Fruit fly (Drosophila melanogaster) whole organism, embryonic: ENCODE measurements around the gene udt.

Experiments used
- CG10321 ChIP-seq: fragments of 200-800 bp; sonication (Bioruptor generic); IDR thresholded peaks from 2 replicates; pipeline ENCODE4 v1.3.6; 2022; ENCODE audit warnings: missing biosample characterization, missing genetic modification characterization
- CG12942 ChIP-seq: fragments of 200-800 bp; sonication (Bioruptor generic); optimal IDR thresholded peaks from 3 replicates; lab custom pipeline; 2016; ENCODE audit warnings: missing biosample characterization, missing genetic modification characterization
- CG14014 ChIP-seq: fragments of 200-800 bp; sonication (Bioruptor generic); IDR thresholded peaks from 2 replicates; pipeline ENCODE4 v1.3.6; 2022; ENCODE audit warnings: missing biosample characterization, missing genetic modification characterization
- CG15011 ChIP-seq: fragments of 200-800 bp; sonication (Bioruptor generic); optimal IDR thresholded peaks from 3 replicates; lab custom pipeline; 2018; ENCODE audit warnings: missing biosample characterization, mild to moderate bottlenecking, missing genetic modification characterization
- CG2129 ChIP-seq: fragments of 200-800 bp; sonication (Bioruptor generic); IDR thresholded peaks from 2 replicates; pipeline ENCODE4 v1.3.6; 2022; ENCODE audit warnings: missing biosample characterization, missing genetic modification characterization; ENCODE audit not compliant: partially characterized antibody
- CG2712 ChIP-seq: fragments of 200-800 bp; optimal IDR thresholded peaks from 3 replicates; lab custom pipeline; 2019; ENCODE audit warnings: missing biosample characterization, mild to moderate bottlenecking, missing genetic modification characterization, moderate library complexity
- CG30403 ChIP-seq: fragments of 200-800 bp; sonication (Bioruptor generic); optimal IDR thresholded peaks from 3 replicates; lab custom pipeline; 2016; ENCODE audit warnings: missing biosample characterization, missing genetic modification characterization
- CG31224 ChIP-seq: fragments of 200-800 bp; sonication (Bioruptor generic); IDR thresholded peaks from 2 replicates; pipeline ENCODE4 v1.3.6; 2022; ENCODE audit warnings: missing biosample characterization, missing genetic modification characterization
- CG3407 ChIP-seq: fragments of 200-800 bp; sonication (Bioruptor generic); optimal IDR thresholded peaks from 2 replicates; lab custom pipeline; 2018; ENCODE audit warnings: missing biosample characterization, mild to moderate bottlenecking, missing genetic modification characterization
- CG34224 ChIP-seq: fragments of 200-800 bp; sonication (Bioruptor generic); IDR thresholded peaks from 3 replicates; pipeline ENCODE4 v1.3.6; 2022; ENCODE audit warnings: missing biosample characterization, missing genetic modification characterization; ENCODE audit not compliant: partially characterized antibody
- CG3847 ChIP-seq: fragments of 200-800 bp; sonication (Bioruptor generic); IDR thresholded peaks from 2 replicates; pipeline ENCODE4 v1.3.6; 2022; ENCODE audit warnings: missing biosample characterization, missing genetic modification characterization
- CG6791 ChIP-seq: fragments of 200-800 bp; sonication (Bioruptor generic); IDR thresholded peaks from 3 replicates; pipeline ENCODE4 v1.3.6; 2022; ENCODE audit warnings: missing biosample characterization, missing genetic modification characterization; ENCODE audit not compliant: partially characterized antibody
- CG7357 ChIP-seq: fragments of 200-800 bp; sonication (Bioruptor generic); IDR thresholded peaks from 3 replicates; pipeline ENCODE4 v1.3.6; 2022; ENCODE audit warnings: missing biosample characterization, missing genetic modification characterization
- CG7745 ChIP-seq: fragments of 200-800 bp; sonication (Bioruptor generic); optimal IDR thresholded peaks from 2 replicates; lab custom pipeline; 2018; ENCODE audit warnings: missing biosample characterization, mild to moderate bottlenecking, missing genetic modification characterization, moderate library complexity
- CG7786 ChIP-seq: fragments of 200-800 bp; sonication (Bioruptor generic); optimal IDR thresholded peaks from 2 replicates; lab custom pipeline; 2016; ENCODE audit warnings: missing biosample characterization, missing genetic modification characterization
- Chrac-16 ChIP-seq: fragments of 200-800 bp; sonication (Bioruptor generic); optimal IDR thresholded peaks from 3 replicates; lab custom pipeline; 2016; ENCODE audit warnings: missing biosample characterization, missing genetic modification characterization
- D ChIP-seq, 2 experiments: fragments of 200-800 bp in 1 of 2; fragments of >200 bp in 1 of 2; sonication (Bioruptor generic) in 1 of 2; optimal IDR thresholded peaks; 2 replicates in 1 of 2; 3 replicates in 1 of 2; lab custom pipeline; 2017; ENCODE audit warnings: mild to moderate bottlenecking in 1 of 2, missing biosample characterization in 1 of 2, missing genetic modification characterization in 1 of 2, missing genetic modification reagents in 1 of 2
- Dek ChIP-seq: fragments of 200-800 bp; sonication (Bioruptor generic); optimal IDR thresholded peaks from 3 replicates; lab custom pipeline; 2019; ENCODE audit warnings: missing biosample characterization, mild to moderate bottlenecking, missing genetic modification characterization, moderate library complexity
- Dp ChIP-seq: fragments of 200-800 bp; sonication (Bioruptor generic); optimal IDR thresholded peaks from 2 replicates; lab custom pipeline; 2018; ENCODE audit warnings: missing biosample characterization, mild to moderate bottlenecking, missing genetic modification characterization, moderate library complexity
- Fer3 ChIP-seq: fragments of 200-800 bp; sonication (Bioruptor generic); optimal IDR thresholded peaks from 2 replicates; lab custom pipeline; 2018; ENCODE audit warnings: missing biosample characterization, mild to moderate bottlenecking, missing genetic modification characterization, moderate library complexity
- HLH3B ChIP-seq: fragments of 200-800 bp; sonication (Bioruptor generic); IDR thresholded peaks from 2 replicates; pipeline ENCODE4 v1.3.6; 2022; ENCODE audit warnings: missing biosample characterization, missing genetic modification characterization
- HLH4C ChIP-seq: fragments of 200-800 bp; sonication (Bioruptor generic); IDR thresholded peaks from 3 replicates; pipeline ENCODE4 v1.3.6; 2022; ENCODE audit warnings: missing biosample characterization, missing genetic modification characterization; ENCODE audit not compliant: partially characterized antibody
- MBD-R2 ChIP-seq: fragments of 200-800 bp; sonication (Bioruptor generic); IDR thresholded peaks from 2 replicates; pipeline ENCODE4 v1.3.6; 2022; ENCODE audit warnings: missing biosample characterization, missing genetic modification characterization
- NC2α ChIP-seq: fragments of 200-800 bp; sonication (Bioruptor generic); optimal IDR thresholded peaks from 2 replicates; lab custom pipeline; 2016; ENCODE audit warnings: missing biosample characterization, missing genetic modification characterization
- Oaz ChIP-seq: fragments of 200-800 bp; sonication (Bioruptor generic); IDR thresholded peaks from 2 replicates; pipeline ENCODE4 v1.3.6; 2022; ENCODE audit warnings: missing biosample characterization, missing genetic modification characterization
- Opbp ChIP-seq: fragments of 200-800 bp; sonication (Bioruptor generic); IDR thresholded peaks from 3 replicates; pipeline ENCODE4 v1.3.6; 2022; ENCODE audit warnings: missing biosample characterization, missing genetic modification characterization; ENCODE audit not compliant: partially characterized antibody
- Ravus ChIP-seq: fragments of 200-800 bp; sonication (Bioruptor generic); IDR thresholded peaks from 2 replicates; pipeline ENCODE4 v1.3.6; 2022; ENCODE audit warnings: missing biosample characterization, missing genetic modification characterization
- Taf1 ChIP-seq: fragments of 200-800 bp; sonication (Bioruptor generic); IDR thresholded peaks from 2 replicates; pipeline ENCODE4 v1.3.6; 2022; ENCODE audit warnings: missing biosample characterization, missing genetic modification characterization
- amos ChIP-seq: fragments of 200-800 bp; sonication (Bioruptor generic); IDR thresholded peaks from 2 replicates; pipeline ENCODE4 v1.3.6; 2022; ENCODE audit warnings: missing biosample characterization, missing genetic modification characterization; ENCODE audit not compliant: partially characterized antibody
- aop ChIP-seq: fragments of 200-800 bp; sonication (Bioruptor generic); IDR thresholded peaks from 2 replicates; pipeline ENCODE4 v1.3.6; 2022; ENCODE audit warnings: missing biosample characterization, missing genetic modification characterization
- ap ChIP-seq: fragments of 200-800 bp; sonication (Bioruptor generic); IDR thresholded peaks from 2 replicates; pipeline ENCODE4 v1.3.6; 2022; ENCODE audit warnings: missing biosample characterization, missing genetic modification characterization
- ase ChIP-seq: fragments of 200-800 bp; sonication (Bioruptor generic); IDR thresholded peaks from 3 replicates; pipeline ENCODE4 v1.3.6; 2022; ENCODE audit warnings: missing biosample characterization, missing genetic modification characterization
- fd3F ChIP-seq: fragments of 200-800 bp; sonication (Bioruptor generic); optimal IDR thresholded peaks from 2 replicates; lab custom pipeline; 2018; ENCODE audit warnings: missing biosample characterization, mild to moderate bottlenecking, missing genetic modification characterization, moderate library complexity
- gce ChIP-seq: fragments of 200-800 bp; sonication (Bioruptor generic); IDR thresholded peaks from 3 replicates; pipeline ENCODE4 v1.3.6; 2022; ENCODE audit warnings: missing biosample characterization, missing genetic modification characterization
- gro ChIP-seq: fragments of 200-800 bp; sonication (Bioruptor generic); optimal IDR thresholded peaks from 2 replicates; lab custom pipeline; 2016; ENCODE audit warnings: missing biosample characterization, missing genetic modification characterization
- gt ChIP-seq: fragments of 200-800 bp; sonication (Bioruptor generic); IDR thresholded peaks from 2 replicates; pipeline ENCODE4 v1.3.6; 2022; ENCODE audit warnings: missing biosample characterization, missing genetic modification characterization
- ind ChIP-seq: fragments of 200-800 bp; sonication (Bioruptor generic); optimal IDR thresholded peaks from 3 replicates; lab custom pipeline; 2016; ENCODE audit warnings: missing biosample characterization, missing genetic modification characterization
- klu ChIP-seq: fragments of 200-800 bp; sonication (Bioruptor generic); IDR thresholded peaks from 2 replicates; pipeline ENCODE4 v1.3.6; 2022; ENCODE audit warnings: missing biosample characterization, missing genetic modification characterization
- luna ChIP-seq: fragments of 200-800 bp; sonication (Bioruptor generic); optimal IDR thresholded peaks from 2 replicates; lab custom pipeline; 2016; ENCODE audit warnings: missing biosample characterization, missing genetic modification characterization
- nau ChIP-seq: fragments of 200-800 bp; sonication (Bioruptor generic); optimal IDR thresholded peaks from 3 replicates; lab custom pipeline; 2017; ENCODE audit warnings: missing biosample characterization, mild to moderate bottlenecking, missing genetic modification characterization, missing genetic modification reagents
- peb ChIP-seq: fragments of 200-800 bp; sonication (Bioruptor generic); IDR thresholded peaks from 2 replicates; pipeline ENCODE4 v1.3.6; 2022; ENCODE audit warnings: missing biosample characterization, missing genetic modification characterization
- psq ChIP-seq: fragments of 200-800 bp; sonication (Bioruptor generic); optimal IDR thresholded peaks from 2 replicates; lab custom pipeline; 2017; ENCODE audit warnings: missing biosample characterization, missing genetic modification characterization
- so ChIP-seq: fragments of 200-800 bp; sonication (Bioruptor generic); IDR thresholded peaks from 3 replicates; pipeline ENCODE4 v1.3.6; 2022; ENCODE audit warnings: missing biosample characterization, missing genetic modification characterization
- sr ChIP-seq: fragments of 200-800 bp; sonication (Bioruptor generic); IDR thresholded peaks from 3 replicates; pipeline ENCODE4 v1.3.6; 2022; ENCODE audit warnings: missing biosample characterization, missing genetic modification characterization
- sug ChIP-seq: fragments of 200-800 bp; optimal IDR thresholded peaks from 2 replicates; lab custom pipeline; 2019; ENCODE audit warnings: missing biosample characterization, mild to moderate bottlenecking, missing genetic modification characterization, moderate library complexity
- tap ChIP-seq: fragments of 200-800 bp; optimal IDR thresholded peaks from 3 replicates; lab custom pipeline; 2019; ENCODE audit warnings: missing biosample characterization, mild to moderate bottlenecking, missing genetic modification characterization, moderate library complexity
- toy ChIP-seq: fragments of 200-800 bp; sonication (Bioruptor generic); IDR thresholded peaks from 2 replicates; pipeline ENCODE4 v1.3.6; 2022; ENCODE audit warnings: missing biosample characterization, missing genetic modification characterization
- ttk ChIP-seq: fragments of 200-800 bp; sonication (Bioruptor generic); IDR thresholded peaks from 2 replicates; pipeline ENCODE4 v2.1.2; 2022; ENCODE audit warnings: missing biosample characterization, missing genetic modification characterization
- wek ChIP-seq: fragments of 200-800 bp; sonication (Bioruptor generic); optimal IDR thresholded peaks from 3 replicates; lab custom pipeline; 2018; ENCODE audit warnings: missing biosample characterization, mild to moderate bottlenecking, missing genetic modification characterization, moderate library complexity
- wor ChIP-seq: fragments of 200-800 bp; sonication (Bioruptor generic); IDR thresholded peaks from 2 replicates; pipeline ENCODE4 v1.3.6; 2022; ENCODE audit warnings: missing biosample characterization, missing genetic modification characterization

udt gene

DNA sequence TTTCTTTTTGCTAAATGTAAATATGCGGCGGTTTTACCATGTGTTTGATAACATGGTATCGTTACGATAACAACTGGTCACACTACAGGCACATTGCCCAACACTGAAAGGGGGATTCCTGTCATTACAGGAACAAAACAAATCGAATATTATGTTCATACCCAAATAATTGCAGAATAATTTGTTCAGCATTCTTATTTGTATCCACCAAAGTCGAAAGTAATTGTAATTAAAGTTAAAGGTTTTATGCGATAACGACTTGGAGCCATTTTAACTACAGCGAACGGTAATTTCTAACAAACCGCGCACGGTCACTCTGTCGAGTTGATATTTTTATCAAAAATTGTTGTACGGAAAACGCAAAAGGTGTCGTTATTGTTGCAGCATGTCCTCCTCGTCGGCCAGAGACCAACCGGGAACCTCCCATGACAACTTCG is 4.4 kb upstream of the udt start, which contains the start of the genes CG10214 and CG10375 (continued):
- TF ChIP-seq CG7786 (peak; percentile 81), Dp (GFP tag; lab: Kevin White, UChicago) (peak; percentile 49), Oaz (GFP tag; lab: Robert Waterston, UW) (no peak), CG3847 (GFP tag; lab: Robert Waterston, UW) (peak; percentile 82), gce (no peak; the same call in 2 of the 3 replicates), ttk (GFP tag; lab: Robert Waterston, UW) (peak; percentile 52), CG31224 (GFP tag; lab: Robert Waterston, UW) (no peak), Chrac-16 (GFP tag; lab: Kevin White, UChicago) (peak; percentile 70), luna (GFP tag; lab: Kevin White, UChicago) (peak; percentile 18), NC2α (GFP tag; lab: Kevin White, UChicago) (peak; percentile 67), Fer3 (tag; lab: Kevin White, UChicago) (peak; percentile 67), aop (GFP tag; lab: Robert Waterston, UW) (no peak), wek (peak; percentile 100), CG12942 (GFP tag; lab: Kevin White, UChicago) (peak; percentile 76), ap (GFP tag; lab: Robert Waterston, UW) (no peak), CG3407 (GFP tag; lab: Kevin White, UChicago) (no peak), gt (GFP tag; lab: Robert Waterston, UW) (no peak), CG34224 (GFP tag; lab: Robert Waterston, UW) (no peak; the same call in 2 of the 3 replicates), ind (peak; percentile 80), amos (GFP tag; lab: Robert Waterston, UW) (peak; percentile 33; the same call in 1 of the 2 replicates), D (optimal IDR thresholded peaks at IDR 0.05; lab: Kevin White, UChicago) (no peak), D (GFP tag; optimal IDR thresholded peaks at IDR 0.05; lab: Kevin White, UChicago) (no peak), CG15011 (GFP tag; lab: Kevin White, UChicago) (no peak), MBD-R2 (GFP tag; lab: Robert Waterston, UW) (peak; percentile 92), klu (no peak; the same call in 1 of the 2 replicates), HLH3B (GFP tag; lab: Robert Waterston, UW) (peak; percentile 44; the same call in 1 of the 2 replicates), Ravus (no peak), so (GFP tag; lab: Robert Waterston, UW) (no peak), tap (tag; lab: Kevin White, UChicago) (peak; percentile 58), CG7357 (GFP tag; lab: Robert Waterston, UW) (no peak; the same call in 2 of the 3 replicates), CG14014 (0 out of 2 replicates have a peak, but pooled peaks have one; percentile 40), wor (GFP tag; lab: Robert Waterston, UW) (peak; percentile 44; the same call in 1 of the 2 replicates), CG6791 (no peak), CG7745 (tag; lab: Kevin White, UChicago) (no peak), Opbp (peak; percentile 7; the same call in 1 of the 3 replicates), sr (no peak), ase (GFP tag; lab: Robert Waterston, UW) (0 out of 3 replicates have a peak, but pooled peaks have one; percentile 11), CG10321 (GFP tag; lab: Robert Waterston, UW) (no peak), Dek (peak; percentile 23), nau (no peak), fd3F (GFP tag; lab: Kevin White, UChicago) (peak; percentile 42), gro (peak; percentile 80), CG30403 (GFP tag; lab: Kevin White, UChicago) (peak; percentile 84), Taf1 (peak; percentile 47), psq (GFP tag; lab: Kevin White, UChicago) (peak; percentile 58), CG2712 (peak; percentile 78), CG2129 (GFP tag; lab: Robert Waterston, UW) (0 out of 2 replicates have a peak, but pooled peaks have one; percentile 19), sug (tag; lab: Kevin White, UChicago) (peak; percentile 72), toy (GFP tag; lab: Robert Waterston, UW) (no peak), HLH4C (GFP tag; lab: Robert Waterston, UW) (no peak; the same call in 2 of the 3 replicates), peb (GFP tag; lab: Robert Waterston, UW) (no peak)
